Fruit fly (Drosophila melanogaster): Measurements from ENCODE around the gene D19A.

The D19A gene

DNA sequence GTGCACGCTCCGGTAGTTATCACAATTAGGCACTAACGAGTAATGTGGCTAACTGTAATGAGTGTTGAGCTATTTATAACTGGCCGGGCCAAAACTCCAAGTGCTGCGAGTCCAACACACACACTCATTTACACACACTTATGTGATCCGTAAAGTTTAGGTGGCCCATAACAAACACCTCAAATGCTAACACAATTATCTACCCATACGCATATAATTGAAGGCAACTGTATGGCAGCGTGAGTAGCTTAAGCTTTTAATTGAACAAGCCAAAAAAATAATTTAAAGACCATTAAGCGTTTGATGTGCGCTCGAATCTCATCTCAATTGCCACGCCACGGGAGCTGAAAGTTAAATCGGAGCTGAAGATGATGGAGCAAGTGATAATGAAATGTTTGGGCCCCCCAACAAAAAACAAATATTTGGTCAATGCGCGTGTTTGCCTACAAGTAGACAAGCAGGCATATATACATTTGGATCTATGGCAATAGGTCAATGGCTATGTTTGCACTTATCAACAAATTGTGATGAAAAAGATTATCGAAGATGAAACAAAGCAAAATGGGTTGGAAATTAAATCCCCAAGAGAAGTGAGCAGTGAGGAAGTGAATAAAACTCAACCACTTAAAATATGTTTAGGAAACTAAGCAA lies 48.9 kb downstream of the D19A start, which contains the start of gene Cpr65Av:
Gene Cpr65Av (minus strand): TSS at position 51 of the 651 bp plus-strand sequence.
- TF ChIP-seq sob (GFP tag; IDR thresholded peaks at IDR 0.05) = no peak
- no peak for TF ChIP-seq CG7839 (tag; optimal IDR thresholded peaks at IDR 0.05)
- no peak for TF ChIP-seq CG6683 (GFP tag; optimal IDR thresholded peaks at IDR 0.05)
- TF ChIP-seq toy (GFP tag; IDR thresholded peaks at IDR 0.05) = no peak
- TF ChIP-seq ro (GFP tag; IDR thresholded peaks at IDR 0.05) = no peak
- TF ChIP-seq CG9932 (GFP tag; IDR thresholded peaks at IDR 0.05) = no peak
- TF ChIP-seq CG14965 (GFP tag; optimal IDR thresholded peaks at IDR 0.05; ENCODE audit: borderline replicate concordance) = no peak
- no peak for TF ChIP-seq Atf-2 (GFP tag; optimal IDR thresholded peaks at IDR 0.05)
- peak; percentile 26 for TF ChIP-seq CrebB (tag; optimal IDR thresholded peaks at IDR 0.05)
- no peak for TF ChIP-seq CG16863 (GFP tag; optimal IDR thresholded peaks at IDR 0.05)
- no peak for TF ChIP-seq ara (GFP tag; IDR thresholded peaks at IDR 0.05)
- no peak for TF ChIP-seq Dfd (GFP tag; optimal IDR thresholded peaks at IDR 0.05)
- TF ChIP-seq nmo (GFP tag; optimal IDR thresholded peaks at IDR 0.05) = no peak
- TF ChIP-seq CG14014 (GFP tag; IDR thresholded peaks at IDR 0.05) = peak; percentile 34; the same call in 1 of the 2 replicates
- no peak for TF ChIP-seq CG3726 (GFP tag; IDR thresholded peaks at IDR 0.05)
- no peak for TF ChIP-seq CG2116 (GFP tag; optimal IDR thresholded peaks at IDR 0.05)
- no peak for TF ChIP-seq scrt (GFP tag; optimal IDR thresholded peaks at IDR 0.05)
- TF ChIP-seq Elba2 (GFP tag; optimal IDR thresholded peaks at IDR 0.05) = no peak
- no peak for TF ChIP-seq CG34224 (GFP tag; IDR thresholded peaks at IDR 0.05; ENCODE audit: partially characterized antibody)
- TF ChIP-seq BEAF-32 (GFP tag; optimal IDR thresholded peaks at IDR 0.05) = no peak
- TF ChIP-seq CG4617 (GFP tag; optimal IDR thresholded peaks at IDR 0.05; ENCODE audit: borderline replicate concordance) = no peak
- TF ChIP-seq CG2875 (GFP tag; optimal IDR thresholded peaks at IDR 0.05) = peak; percentile 37
- no peak for TF ChIP-seq Dp (GFP tag; optimal IDR thresholded peaks at IDR 0.05)
- no peak for TF ChIP-seq tgo (GFP tag; IDR thresholded peaks at IDR 0.05)
- TF ChIP-seq CG30403 (GFP tag; optimal IDR thresholded peaks at IDR 0.05) = no peak
- no peak for TF ChIP-seq Dll (GFP tag; IDR thresholded peaks at IDR 0.05; ENCODE audit: partially characterized antibody)
- TF ChIP-seq CG31224 (GFP tag; IDR thresholded peaks at IDR 0.05) = no peak
- no peak for TF ChIP-seq kay (GFP tag; optimal IDR thresholded peaks at IDR 0.05)
- TF ChIP-seq CG3065 (GFP tag; optimal IDR thresholded peaks at IDR 0.05) = no peak
- no peak for TF ChIP-seq Mrtf (GFP tag; IDR thresholded peaks at IDR 0.05)
- TF ChIP-seq CG12071 (GFP tag; optimal IDR thresholded peaks at IDR 0.05) = peak; percentile 17
- TF ChIP-seq bigmax (GFP tag; optimal IDR thresholded peaks at IDR 0.05) = no peak
- no peak for TF ChIP-seq sug (tag; optimal IDR thresholded peaks at IDR 0.05)
- TF ChIP-seq CG3163 (GFP tag; optimal IDR thresholded peaks at IDR 0.05) = no peak
- TF ChIP-seq CG3847 (GFP tag; IDR thresholded peaks at IDR 0.05) = no peak
- TF ChIP-seq Meics (GFP tag; optimal IDR thresholded peaks at IDR 0.05) = no peak
- TF ChIP-seq Mes4 (GFP tag; optimal IDR thresholded peaks at IDR 0.05) = no peak
- no peak for TF ChIP-seq CG13624 (GFP tag; optimal IDR thresholded peaks at IDR 0.05)
- no peak for TF ChIP-seq H2.0 (GFP tag; IDR thresholded peaks at IDR 0.05)
- TF ChIP-seq CG1024 (GFP tag; IDR thresholded peaks at IDR 0.05) = no peak
- no peak for TF ChIP-seq CG14667 (GFP tag; IDR thresholded peaks at IDR 0.05)
- TF ChIP-seq CG14710 (tag; optimal IDR thresholded peaks at IDR 0.05) = no peak
- no peak for TF ChIP-seq trem (tag; optimal IDR thresholded peaks at IDR 0.05)
- peak; percentile 42 for TF ChIP-seq tap (tag; optimal IDR thresholded peaks at IDR 0.05)
- TF ChIP-seq sisA (GFP tag; IDR thresholded peaks at IDR 0.05) = no peak
- no peak for TF ChIP-seq CG10959 (GFP tag; IDR thresholded peaks at IDR 0.05)
- no peak for TF ChIP-seq ttk (GFP tag; IDR thresholded peaks at IDR 0.05)
- TF ChIP-seq ap (GFP tag; IDR thresholded peaks at IDR 0.05) = no peak
- no peak for TF ChIP-seq CG31388 (GFP tag; optimal IDR thresholded peaks at IDR 0.05)
- no peak for TF ChIP-seq Bgb (GFP tag; IDR thresholded peaks at IDR 0.05; ENCODE audit: partially characterized antibody)
- TF ChIP-seq h (optimal IDR thresholded peaks at IDR 0.05) = no peak
- TF ChIP-seq CG8388 (GFP tag; optimal IDR thresholded peaks at IDR 0.05) = no peak
